Worm (Caenorhabditis elegans): Measurements from ENCODE around the gene ssp-32.

Gene ssp-32

ce11 chrIV:9857952-9858488, 37.2 kb upstream of the ssp-32 start, which contains the start of gene npp-1 (continued):
- TF ChIP-seq lin-35 (GFP tag; optimal IDR thresholded peaks at IDR 0.05) (peak; percentile 34 to 81), unc-98 (GFP tag; IDR thresholded peaks at IDR 0.05) (no peak), pag-3 (tag; optimal IDR thresholded peaks at IDR 0.05; ENCODE audit: borderline replicate concordance, insufficient read depth) (no peak), nhr-28 (tag; optimal IDR thresholded peaks at IDR 0.05) (no peak), nhr-19 (GFP tag; conservative IDR thresholded peaks at IDR 0.05) (no peak), nhr-20 (tag; optimal IDR thresholded peaks at IDR 0.05) (peak; percentile 37), mef-2 (tag; optimal IDR thresholded peaks at IDR 0.05) (no peak), nhr-71 (tag; optimal IDR thresholded peaks at IDR 0.05) (no peak), ces-1 (GFP tag; optimal IDR thresholded peaks at IDR 0.05) (no peak), lir-3 (tag; optimal IDR thresholded peaks at IDR 0.05; ENCODE audit: poor library complexity) (peak; percentile 46), nhr-85 (tag) (no peak), nhr-77 (tag; optimal IDR thresholded peaks at IDR 0.05) (no peak), grh-1 (GFP tag; IDR thresholded peaks at IDR 0.05) (no peak), isw-1 (GFP tag; IDR thresholded peaks at IDR 0.05) (peak; percentile 10; the same call in 1 of the 2 replicates), tlp-1 (tag; optimal IDR thresholded peaks at IDR 0.05) (no peak), C16A3.4 (tag; optimal IDR thresholded peaks at IDR 0.05) (peak; percentile 79), lin-39 (tag; optimal IDR thresholded peaks at IDR 0.05) (no peak), efl-3 (GFP tag; optimal IDR thresholded peaks at IDR 0.05) (no peak), nhr-12 (tag; optimal IDR thresholded peaks at IDR 0.05) (no peak), tbx-2 (tag; optimal IDR thresholded peaks at IDR 0.05) (no peak), ceh-63 (GFP tag; optimal IDR thresholded peaks at IDR 0.05) (no peak), zag-1 (tag; optimal IDR thresholded peaks at IDR 0.05) (no peak), egl-27 (tag; optimal IDR thresholded peaks at IDR 0.05) (no peak), unc-130 (tag; optimal IDR thresholded peaks at IDR 0.05) (no peak), nhr-84 (tag; optimal IDR thresholded peaks at IDR 0.05) (no peak), rnt-1 (tag; optimal IDR thresholded peaks at IDR 0.05) (peak; percentile 43), nhr-11 (tag; optimal IDR thresholded peaks at IDR 0.05) (no peak), ceh-88 (GFP tag; IDR thresholded peaks at IDR 0.05) (no peak), sptf-1 (tag; optimal IDR thresholded peaks at IDR 0.05) (no peak), fkh-4 (tag; optimal IDR thresholded peaks at IDR 0.05; ENCODE audit: borderline replicate concordance) (no peak), sup-37 (GFP tag; optimal IDR thresholded peaks at IDR 0.05) (no peak), dsc-1 (tag; optimal IDR thresholded peaks at IDR 0.05) (no peak), nhr-90 (tag; optimal IDR thresholded peaks at IDR 0.05; ENCODE audit: poor library complexity) (peak; percentile 17), aly-2 (tag; optimal IDR thresholded peaks at IDR 0.05) (no peak), lin-15B (tag; optimal IDR thresholded peaks at IDR 0.05) (peak; percentile 37), C04F5.9 (tag; optimal IDR thresholded peaks at IDR 0.05) (no peak), alr-1 (tag; optimal IDR thresholded peaks at IDR 0.05; ENCODE audit: borderline replicate concordance) (no peak), fkh-10 (GFP tag; optimal IDR thresholded peaks at IDR 0.05) (no peak), ztf-11 (tag; optimal IDR thresholded peaks at IDR 0.05) (no peak), pax-3 (tag; optimal IDR thresholded peaks at IDR 0.05) (no peak), pqm-1 (tag; optimal IDR thresholded peaks at IDR 0.05) (no peak), swsn-7 (tag; optimal IDR thresholded peaks at IDR 0.05) (no peak), hpl-2 (GFP tag; optimal IDR thresholded peaks at IDR 0.05) (no peak), aha-1 (tag; optimal IDR thresholded peaks at IDR 0.05) (no peak), unc-30 (tag; optimal IDR thresholded peaks at IDR 0.05) (no peak), lsy-2 (tag; optimal IDR thresholded peaks at IDR 0.05) (peak in 1 of 2 experiments; percentile 70), zip-4 (GFP tag; optimal IDR thresholded peaks at IDR 0.05) (no peak), unc-62 (GFP tag; optimal IDR thresholded peaks at IDR 0.05) (no peak), lin-13 (GFP tag; optimal IDR thresholded peaks at IDR 0.05) (peak; percentile 35)

All from whole organism, L1 larva.